Worm (Caenorhabditis elegans): Measurements from ENCODE around the gene hlh-25.

Gene hlh-25

ce11 chrII:5515542-5515941, 19.5 kb upstream of the hlh-25 start, which contains the start of gene ZK177.3:
Gene ZK177.3 (plus strand): TSS chrII:5515842.
- TF ChIP-seq egl-43 (GFP tag; IDR thresholded peaks at IDR 0.05) (no peak), pqm-1 (tag; optimal IDR thresholded peaks at IDR 0.05) (peak; percentile 40)

ce11 chrII:5517643-5518042, 17.4 kb upstream of the hlh-25 start, which contains the start of gene ZK177.9:
Gene ZK177.9 (minus strand): TSS chrII:5517743.
- TF ChIP-seq fkh-10 (GFP tag; optimal IDR thresholded peaks at IDR 0.05) (no peak), ZK546.5 (tag; optimal IDR thresholded peaks at IDR 0.05) (no peak), attf-4 (tag; optimal IDR thresholded peaks at IDR 0.05) (no peak), unc-62 (GFP tag; optimal IDR thresholded peaks at IDR 0.05 in 1 of 2) (no peak), unc-62 (tag; optimal IDR thresholded peaks at IDR 0.05) (no peak), hif-1 (tag; optimal IDR thresholded peaks at IDR 0.05) (no peak), Y105C5A.15 (GFP tag; IDR thresholded peaks at IDR 0.05) (no peak), R02D3.7 (tag; optimal IDR thresholded peaks at IDR 0.05) (no peak), ZK337.2 (GFP tag; IDR thresholded peaks at IDR 0.05) (no peak), nhr-41 (GFP tag; IDR thresholded peaks at IDR 0.05) (no peak), F44E2.7 (GFP tag; IDR thresholded peaks at IDR 0.05) (no peak), mxl-2 (GFP tag; conservative IDR thresholded peaks at IDR 0.05) (no peak)

DNA sequence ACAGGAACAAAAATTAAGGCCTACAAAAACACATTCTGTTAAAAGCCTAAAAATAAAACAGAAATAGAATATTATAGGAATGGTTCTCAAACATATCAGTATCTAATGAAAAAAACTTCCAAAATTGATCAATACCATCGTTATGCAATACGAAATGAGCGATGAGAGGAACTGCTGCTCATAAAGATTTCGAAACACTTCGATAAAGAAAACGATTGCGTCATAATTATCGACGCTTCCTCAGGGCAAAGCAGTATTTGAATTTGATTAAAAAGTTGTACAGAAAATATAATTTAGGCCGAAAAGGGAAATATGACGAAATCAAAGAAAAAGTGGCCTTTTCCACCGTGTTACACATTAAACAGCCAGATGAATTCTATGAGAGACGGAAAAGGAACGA, 17.0 kb upstream of the hlh-25 start:
- TF ChIP-seq vab-7 (GFP tag; IDR thresholded peaks at IDR 0.05) (no peak), duxl-1 (tag; optimal IDR thresholded peaks at IDR 0.05; ENCODE audit: poor library complexity) (no peak), ceh-44 (GFP tag; IDR thresholded peaks at IDR 0.05) (no peak), F44E2.7 (GFP tag; IDR thresholded peaks at IDR 0.05) (no peak), daf-19 (GFP tag; conservative IDR thresholded peaks at IDR 0.05) (no peak), nhr-48 (tag; optimal IDR thresholded peaks at IDR 0.05) (no peak), nhr-6 (tag; optimal IDR thresholded peaks at IDR 0.05) (no peak), zag-1 (tag; optimal IDR thresholded peaks at IDR 0.05) (no peak), jun-1 (tag; optimal IDR thresholded peaks at IDR 0.05) (no peak), Y48G9A.11 (GFP tag; IDR thresholded peaks at IDR 0.05) (no peak), ztf-11 (tag; optimal IDR thresholded peaks at IDR 0.05) (no peak), lin-38 (GFP tag; IDR thresholded peaks at IDR 0.05) (no peak), madf-5 (GFP tag; IDR thresholded peaks at IDR 0.05) (no peak), ZK337.2 (GFP tag; IDR thresholded peaks at IDR 0.05) (no peak), attf-4 (tag; optimal IDR thresholded peaks at IDR 0.05) (no peak), Y105C5A.15 (GFP tag; IDR thresholded peaks at IDR 0.05) (no peak), nhr-102 (tag; optimal IDR thresholded peaks at IDR 0.05) (no peak), nhr-237 (tag; optimal IDR thresholded peaks at IDR 0.05) (no peak)

ce11 chrII:5518910-5519309, 16.1 kb upstream of the hlh-25 start, which contains the start of gene ZK177.2:
Gene ZK177.2 (plus strand): TSS chrII:5519210.
- TF ChIP-seq nhr-76 (tag; optimal IDR thresholded peaks at IDR 0.05) (no peak), dmd-6 (GFP tag; IDR thresholded peaks at IDR 0.05) (no peak), nhr-6 (tag; optimal IDR thresholded peaks at IDR 0.05) (no peak), cey-2 (tag; optimal IDR thresholded peaks at IDR 0.05; ENCODE audit: borderline replicate concordance, insufficient read depth) (no peak), zfp-2 (tag; optimal IDR thresholded peaks at IDR 0.05) (no peak), hlh-30 (tag; optimal IDR thresholded peaks at IDR 0.05; ENCODE audit: insufficient read depth) (no peak), egl-27 (tag; optimal IDR thresholded peaks at IDR 0.05) (no peak), ceh-82 (tag; optimal IDR thresholded peaks at IDR 0.05) (no peak), lin-39 (tag; optimal IDR thresholded peaks at IDR 0.05) (no peak), snpc-1.2 (GFP tag; IDR thresholded peaks at IDR 0.05) (no peak), saeg-2 (GFP tag; IDR thresholded peaks at IDR 0.05) (no peak), tra-1 (GFP tag; IDR thresholded peaks at IDR 0.05) (no peak), unc-62 (GFP tag; optimal IDR thresholded peaks at IDR 0.05 in 1 of 2) (no peak), unc-62 (tag; optimal IDR thresholded peaks at IDR 0.05) (no peak), sdz-12 (GFP tag; optimal IDR thresholded peaks at IDR 0.05) (no peak), ceh-32 (tag; optimal IDR thresholded peaks at IDR 0.05; ENCODE audit: poor library complexity) (no peak), nhr-77 (tag; optimal IDR thresholded peaks at IDR 0.05) (no peak), hlh-11 (tag; optimal IDR thresholded peaks at IDR 0.05) (no peak), lin-29 (GFP tag; IDR thresholded peaks at IDR 0.05) (no peak)
